Worm (Caenorhabditis elegans) whole organism, L2 larva: ENCODE data around the gene F56C3.4.

Experiments
- ZK546.5 ChIP-seq: sonication (generic microtip); optimal IDR thresholded peaks from 2 replicates; lab custom pipeline; 2017; ENCODE audit warnings: missing biosample characterization, missing genetic modification characterization
- fos-1 ChIP-seq: fragments of 150-350 bp; optimal IDR thresholded peaks from 2 replicates; lab custom pipeline; 2014; ENCODE audit warnings: missing biosample characterization, missing genetic modification characterization
- gmeb-1 ChIP-seq: fragments of 150-350 bp; optimal IDR thresholded peaks from 2 replicates; lab custom pipeline; 2014; ENCODE audit warnings: missing biosample characterization, missing genetic modification characterization
- nhr-25 ChIP-seq: fragments of 150-350 bp; sonication (generic microtip); optimal IDR thresholded peaks from 3 replicates; lab custom pipeline; 2014; ENCODE audit warnings: missing biosample characterization, missing genetic modification characterization
- nhr-6 ChIP-seq: fragments of 150-350 bp; optimal IDR thresholded peaks from 2 replicates; lab custom pipeline; 2014; ENCODE audit warnings: missing biosample characterization, missing genetic modification characterization
- unc-39 ChIP-seq: fragments of 150-350 bp; optimal IDR thresholded peaks from 2 replicates; lab custom pipeline; 2014; ENCODE audit warnings: missing biosample characterization, missing genetic modification characterization

Gene F56C3.4

ce11 chrX:1319708-1320107, 40.8 kb downstream of the F56C3.4 start (continued):
- TF ChIP-seq unc-39 (tag; lab: Kevin White, UChicago), result no peak

ce11 chrX:1311577-1311976, 49.0 kb downstream of the F56C3.4 start:
- TF ChIP-seq fos-1, result peak; percentile 7
- TF ChIP-seq gmeb-1 (tag; lab: Kevin White, UChicago), result no peak

- TF ChIP-seq nhr-25 (no peak), nhr-6 (no peak), ZK546.5 (no peak)
- TF ChIP-seq, all 48 proteins: peak for 0
Observed at ce11 chrX:1311084-1311483, 49.4 kb downstream of the F56C3.4 start, which contains the start of gene H42K12.3. TSS of gene H42K12.3 (plus strand) at chrX:1311391.
